Fruit fly (Drosophila melanogaster) whole organism, embryonic: Measurements from ENCODE around the gene CG10993.

Source experiments
- CG10147 ChIP-seq: fragments of 200-800 bp; sonication (Bioruptor generic); optimal IDR thresholded peaks from 2 replicates; lab custom pipeline; 2019; ENCODE audit warnings: missing biosample characterization, mild to moderate bottlenecking, missing genetic modification characterization, moderate library complexity
- CG10267 ChIP-seq: fragments of 200-800 bp; sonication (Bioruptor generic); optimal IDR thresholded peaks from 2 replicates; lab custom pipeline; 2018; ENCODE audit warnings: missing biosample characterization, mild to moderate bottlenecking, missing genetic modification characterization, moderate library complexity
- CG10321 ChIP-seq: fragments of 200-800 bp; sonication (Bioruptor generic); IDR thresholded peaks from 2 replicates; pipeline ENCODE4 v1.3.6; 2022; ENCODE audit warnings: missing biosample characterization, missing genetic modification characterization
- CG10654 ChIP-seq: fragments of 200-800 bp; sonication (Bioruptor generic); optimal IDR thresholded peaks from 2 replicates; lab custom pipeline; 2016; ENCODE audit warnings: missing biosample characterization, missing genetic modification characterization
- CG11093 ChIP-seq: fragments of 200-800 bp; sonication (Bioruptor generic); IDR thresholded peaks from 3 replicates; pipeline ENCODE4 v1.3.6; 2022; ENCODE audit warnings: missing biosample characterization, missing genetic modification characterization
- CG11696 ChIP-seq: fragments of 200-800 bp; sonication (Bioruptor generic); IDR thresholded peaks from 2 replicates; pipeline ENCODE4 v1.3.6; 2022; ENCODE audit warnings: missing biosample characterization, missing genetic modification characterization
- CG13123 ChIP-seq: fragments of 200-800 bp; sonication (Bioruptor generic); optimal IDR thresholded peaks from 2 replicates; lab custom pipeline; 2016; ENCODE audit warnings: missing biosample characterization, missing genetic modification characterization
- CG13624 ChIP-seq: fragments of 200-800 bp; sonication (Bioruptor generic); optimal IDR thresholded peaks from 2 replicates; lab custom pipeline; 2016; ENCODE audit warnings: missing biosample characterization, missing genetic modification characterization
- CG15011 ChIP-seq: fragments of 200-800 bp; sonication (Bioruptor generic); optimal IDR thresholded peaks from 3 replicates; lab custom pipeline; 2018; ENCODE audit warnings: missing biosample characterization, mild to moderate bottlenecking, missing genetic modification characterization
- CG15696 ChIP-seq: fragments of 200-800 bp; sonication (Bioruptor generic); optimal IDR thresholded peaks from 2 replicates; lab custom pipeline; 2019; ENCODE audit warnings: missing biosample characterization, mild to moderate bottlenecking, missing genetic modification characterization, moderate library complexity
- CG1603 ChIP-seq: fragments of 200-800 bp; sonication (Bioruptor generic); optimal IDR thresholded peaks from 2 replicates; lab custom pipeline; 2019; ENCODE audit warnings: missing biosample characterization, mild to moderate bottlenecking, missing genetic modification characterization, moderate library complexity
- CG16813 ChIP-seq: fragments of 200-800 bp; sonication (Bioruptor generic); IDR thresholded peaks from 3 replicates; pipeline ENCODE4 v1.3.6; 2022; ENCODE audit warnings: missing biosample characterization, missing genetic modification characterization; ENCODE audit not compliant: partially characterized antibody
- CG17186 ChIP-seq: fragments of 200-800 bp; sonication (Bioruptor generic); optimal IDR thresholded peaks from 3 replicates; lab custom pipeline; 2017; ENCODE audit warnings: missing biosample characterization, missing genetic modification reagents, missing genetic modification characterization
- CG17802 ChIP-seq: fragments of 200-800 bp; sonication (Bioruptor generic); optimal IDR thresholded peaks from 2 replicates; lab custom pipeline; 2018; ENCODE audit warnings: missing biosample characterization, mild to moderate bottlenecking, missing genetic modification characterization, moderate library complexity
- CG34224 ChIP-seq: fragments of 200-800 bp; sonication (Bioruptor generic); IDR thresholded peaks from 3 replicates; pipeline ENCODE4 v1.3.6; 2022; ENCODE audit warnings: missing biosample characterization, missing genetic modification characterization; ENCODE audit not compliant: partially characterized antibody
- CG6854 ChIP-seq: fragments of 200-800 bp; sonication (Bioruptor generic); optimal IDR thresholded peaks from 3 replicates; lab custom pipeline; 2017; ENCODE audit warnings: missing biosample characterization, mild to moderate bottlenecking, missing genetic modification characterization
- CG8290 ChIP-seq, 3 experiments: fragments of 200-800 bp; sonication (Bioruptor generic); optimal IDR thresholded peaks; 2 replicates each; lab custom pipeline; 2016 to 2019; ENCODE audit warnings: missing biosample characterization in 3 of 3, missing genetic modification characterization in 3 of 3, mild to moderate bottlenecking in 2 of 3, moderate library complexity in 1 of 3
- Dref ChIP-seq: fragments of 200-800 bp; sonication (Bioruptor generic); IDR thresholded peaks from 2 replicates; pipeline ENCODE4 v1.3.6; 2022; ENCODE audit warnings: missing biosample characterization, missing genetic modification characterization
- Fer3 ChIP-seq: fragments of 200-800 bp; sonication (Bioruptor generic); optimal IDR thresholded peaks from 2 replicates; lab custom pipeline; 2018; ENCODE audit warnings: missing biosample characterization, mild to moderate bottlenecking, missing genetic modification characterization, moderate library complexity
- HHEX ChIP-seq: fragments of 200-800 bp; sonication (Bioruptor generic); optimal IDR thresholded peaks from 3 replicates; lab custom pipeline; 2017; ENCODE audit warnings: missing biosample characterization, mild to moderate bottlenecking, missing genetic modification characterization, missing genetic modification reagents
- HLH4C ChIP-seq: fragments of 200-800 bp; sonication (Bioruptor generic); IDR thresholded peaks from 3 replicates; pipeline ENCODE4 v1.3.6; 2022; ENCODE audit warnings: missing biosample characterization, missing genetic modification characterization; ENCODE audit not compliant: partially characterized antibody
- Hsf ChIP-seq: fragments of 200-800 bp; sonication (Bioruptor generic); optimal IDR thresholded peaks from 3 replicates; lab custom pipeline; 2016; ENCODE audit warnings: missing biosample characterization, missing genetic modification characterization
- Jarid2 ChIP-seq: fragments of 200-800 bp; sonication (Bioruptor generic); optimal IDR thresholded peaks from 3 replicates; lab custom pipeline; 2017; ENCODE audit warnings: mild to moderate bottlenecking, missing biosample characterization, missing genetic modification reagents, missing genetic modification characterization
- Mrtf ChIP-seq: fragments of 200-800 bp; sonication (Bioruptor generic); IDR thresholded peaks from 3 replicates; pipeline ENCODE4 v1.3.6; 2022; ENCODE audit warnings: missing biosample characterization, missing genetic modification characterization
- NfI ChIP-seq: fragments of 200-800 bp; sonication (Bioruptor generic); optimal IDR thresholded peaks from 3 replicates; lab custom pipeline; 2018; ENCODE audit warnings: missing biosample characterization, mild to moderate bottlenecking, missing genetic modification characterization, moderate library complexity
- Optix ChIP-seq: fragments of 200-800 bp; sonication (Bioruptor generic); IDR thresholded peaks from 3 replicates; pipeline ENCODE4 v1.3.6; 2022; ENCODE audit warnings: missing biosample characterization, missing genetic modification characterization
- Sry-β ChIP-seq: fragments of 200-800 bp; sonication (Bioruptor generic); optimal IDR thresholded peaks from 2 replicates; lab custom pipeline; 2018; ENCODE audit warnings: missing biosample characterization, mild to moderate bottlenecking, missing genetic modification characterization, moderate library complexity
- Ssrp ChIP-seq: fragments of 200-800 bp; sonication (Bioruptor generic); optimal IDR thresholded peaks from 2 replicates; lab custom pipeline; 2018; ENCODE audit warnings: missing biosample characterization, mild to moderate bottlenecking, missing genetic modification characterization, moderate library complexity
- YL-1 ChIP-seq: fragments of 200-800 bp; sonication (Bioruptor generic); optimal IDR thresholded peaks from 3 replicates; lab custom pipeline; 2017; ENCODE audit warnings: missing biosample characterization, mild to moderate bottlenecking, missing genetic modification characterization
- amos ChIP-seq: fragments of 200-800 bp; sonication (Bioruptor generic); IDR thresholded peaks from 2 replicates; pipeline ENCODE4 v1.3.6; 2022; ENCODE audit warnings: missing biosample characterization, missing genetic modification characterization; ENCODE audit not compliant: partially characterized antibody
- bowl ChIP-seq: fragments of 200-800 bp; sonication (Bioruptor generic); IDR thresholded peaks from 2 replicates; pipeline ENCODE4 v1.3.6; 2022; ENCODE audit warnings: missing biosample characterization, missing genetic modification characterization
- cad ChIP-seq: fragments of >200 bp; optimal IDR thresholded peaks from 2 replicates; lab custom pipeline; 2017; ENCODE audit warnings: missing biosample characterization, missing genetic modification characterization
- caup ChIP-seq: fragments of 200-800 bp; sonication (Bioruptor generic); optimal IDR thresholded peaks from 3 replicates; lab custom pipeline; 2017; ENCODE audit warnings: missing biosample characterization, mild to moderate bottlenecking, missing genetic modification characterization, moderate library complexity; ENCODE audit not compliant: severe bottlenecking
- chm ChIP-seq: fragments of 200-800 bp; sonication (Bioruptor generic); IDR thresholded peaks from 2 replicates; pipeline ENCODE4 v1.3.6; 2022; ENCODE audit warnings: missing biosample characterization, missing genetic modification characterization
- chn ChIP-seq: fragments of 200-800 bp; sonication (Bioruptor generic); optimal IDR thresholded peaks from 2 replicates; lab custom pipeline; 2016; ENCODE audit warnings: missing biosample characterization, missing genetic modification characterization
- croc ChIP-seq: fragments of 200-800 bp; sonication (Bioruptor generic); conservative IDR thresholded peaks from 3 replicates; pipeline ENCODE4 v1.3.6; 2022; ENCODE audit warnings: missing biosample characterization, missing genetic modification characterization
- da ChIP-seq: fragments of 200-800 bp; sonication (Bioruptor generic); optimal IDR thresholded peaks from 2 replicates; lab custom pipeline; 2016; ENCODE audit warnings: missing biosample characterization, missing genetic modification characterization
- ewg ChIP-seq: fragments of 200-800 bp; sonication (Bioruptor generic); optimal IDR thresholded peaks from 3 replicates; lab custom pipeline; 2017; ENCODE audit warnings: mild to moderate bottlenecking, missing biosample characterization, missing genetic modification reagents, missing genetic modification characterization
- grau ChIP-seq: fragments of 200-800 bp; optimal IDR thresholded peaks from 3 replicates; lab custom pipeline; 2019; ENCODE audit warnings: missing biosample characterization, mild to moderate bottlenecking, missing genetic modification characterization, moderate library complexity
- kah ChIP-seq: fragments of 200-800 bp; sonication (Bioruptor generic); optimal IDR thresholded peaks from 2 replicates; lab custom pipeline; 2018; ENCODE audit warnings: missing biosample characterization, mild to moderate bottlenecking, missing genetic modification characterization
- lilli ChIP-seq: fragments of 200-800 bp; sonication (Bioruptor generic); optimal IDR thresholded peaks from 3 replicates; lab custom pipeline; 2016; ENCODE audit warnings: missing biosample characterization, missing genetic modification characterization
- maf-S ChIP-seq: fragments of 200-800 bp; sonication (Bioruptor generic); optimal IDR thresholded peaks from 2 replicates; lab custom pipeline; 2016; ENCODE audit warnings: missing biosample characterization, missing genetic modification characterization
- pita ChIP-seq: fragments of 200-800 bp; sonication (Bioruptor generic); optimal IDR thresholded peaks from 2 replicates; lab custom pipeline; 2017; ENCODE audit warnings: missing biosample characterization, mild to moderate bottlenecking, missing genetic modification characterization
- salm ChIP-seq: fragments of 200-800 bp; sonication (Bioruptor generic); optimal IDR thresholded peaks from 2 replicates; lab custom pipeline; 2018; ENCODE audit warnings: missing biosample characterization, mild to moderate bottlenecking, missing genetic modification characterization
- seq ChIP-seq: fragments of 200-800 bp; sonication (Bioruptor generic); IDR thresholded peaks from 2 replicates; pipeline ENCODE4 v1.3.6; 2022; ENCODE audit warnings: missing biosample characterization, missing genetic modification characterization
- shn ChIP-seq: fragments of 200-800 bp; sonication (Bioruptor generic); optimal IDR thresholded peaks from 3 replicates; lab custom pipeline; 2016; ENCODE audit warnings: missing biosample characterization, missing genetic modification characterization
- sim ChIP-seq: fragments of 200-800 bp; sonication (Bioruptor generic); IDR thresholded peaks from 2 replicates; pipeline ENCODE4 v1.3.6; 2022; ENCODE audit warnings: missing biosample characterization, missing genetic modification characterization
- slbo ChIP-seq: fragments of 200-800 bp; sonication (Bioruptor generic); IDR thresholded peaks from 2 replicates; pipeline ENCODE4 v1.3.6; 2022; ENCODE audit warnings: missing biosample characterization, missing genetic modification characterization

CG10993 gene

DNA sequence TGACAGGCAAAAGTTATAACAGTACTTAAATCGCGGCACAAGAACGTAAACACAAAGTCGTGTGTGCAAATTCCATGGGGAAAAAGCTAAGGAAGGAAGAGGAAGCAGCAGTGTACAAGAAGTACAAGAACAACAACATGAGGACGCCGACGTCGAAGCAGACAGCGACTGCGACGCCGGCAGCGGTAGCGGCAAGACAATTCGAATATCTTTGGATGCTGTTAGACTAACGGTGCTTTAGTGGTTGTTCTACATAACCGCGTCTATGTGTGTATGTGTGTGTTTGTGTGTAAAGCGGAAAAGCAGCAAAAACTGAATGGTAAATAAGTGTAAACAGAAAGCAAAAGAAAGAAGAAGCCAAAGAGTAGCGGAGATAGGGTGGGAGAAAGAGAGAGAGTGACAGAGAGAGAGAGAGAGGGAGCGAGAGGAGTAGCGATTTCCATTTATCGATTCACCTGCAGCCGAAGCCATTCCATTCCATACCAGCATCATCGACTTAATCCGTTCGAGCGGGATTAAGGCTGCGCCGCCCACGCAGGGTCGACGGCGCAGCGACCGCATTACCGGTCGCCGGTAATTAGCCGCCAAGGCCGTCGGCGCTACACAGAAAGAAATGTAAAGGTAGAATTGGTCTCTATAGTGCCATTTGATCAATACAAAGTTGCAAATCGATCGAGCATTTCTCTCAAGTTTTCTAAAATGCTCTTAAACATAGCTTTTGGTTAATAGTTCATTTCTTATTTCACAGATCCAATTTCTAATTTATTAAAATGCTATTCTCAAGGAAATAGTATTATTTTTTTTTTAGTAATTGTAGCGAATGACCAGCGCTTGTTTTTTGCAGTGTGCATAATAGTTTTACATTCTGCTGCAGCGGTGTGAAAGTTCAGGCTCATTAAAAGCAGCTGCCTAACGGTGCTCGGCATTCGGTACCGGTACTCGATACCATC, 6.7 kb downstream of the CG10993 start (continued):
- TF ChIP-seq grau (peak; percentile 49), cad (GFP tag; lab: Kevin White, UChicago) (no peak), CG15696 (tag; lab: Kevin White, UChicago) (peak; percentile 2), da (GFP tag; lab: Kevin White, UChicago) (no peak), shn (GFP tag; lab: Kevin White, UChicago) (no peak), CG10147 (GFP tag; lab: Kevin White, UChicago) (no peak), Mrtf (no peak), kah (GFP tag; lab: Kevin White, UChicago) (no peak), croc (GFP tag; lab: Robert Waterston, UW) (peak; percentile 41; the same call in 2 of the 3 replicates), CG17186 (no peak), CG15011 (peak; percentile 10), Fer3 (tag; lab: Kevin White, UChicago) (peak; percentile 11), CG8290 (GFP tag; optimal IDR thresholded peaks at IDR 0.05; lab: Kevin White, UChicago) (no peak), CG8290 (tag; optimal IDR thresholded peaks at IDR 0.05; lab: Kevin White, UChicago) (no peak), pita (GFP tag; lab: Kevin White, UChicago) (no peak), HLH4C (GFP tag; lab: Robert Waterston, UW) (no peak), YL-1 (GFP tag; lab: Kevin White, UChicago) (no peak), CG13624 (GFP tag; lab: Kevin White, UChicago) (peak; percentile 20), CG10321 (no peak), CG16813 (no peak), chm (GFP tag; lab: Robert Waterston, UW) (no peak), Hsf (GFP tag; lab: Kevin White, UChicago) (peak; percentile 65), maf-S (peak; percentile 14), CG17802 (peak; percentile 6), slbo (GFP tag; lab: Robert Waterston, UW) (peak; percentile 45), Optix (GFP tag; lab: Robert Waterston, UW) (no peak), HHEX (peak; percentile 15), amos (GFP tag; lab: Robert Waterston, UW) (no peak), Ssrp (peak; percentile 70), seq (GFP tag; lab: Robert Waterston, UW) (0 out of 2 replicates have a peak, but pooled peaks have one; percentile 28), NfI (GFP tag; lab: Kevin White, UChicago) (peak; percentile 42), sim (GFP tag; lab: Robert Waterston, UW) (no peak), caup (GFP tag; lab: Kevin White, UChicago) (no peak), CG34224 (GFP tag; lab: Robert Waterston, UW) (no peak), CG10267 (tag; lab: Kevin White, UChicago) (peak; percentile 27), chn (GFP tag; lab: Kevin White, UChicago) (peak; percentile 32), lilli (GFP tag; lab: Kevin White, UChicago) (peak; percentile 49), CG1603 (tag; lab: Kevin White, UChicago) (no peak), ewg (GFP tag; lab: Kevin White, UChicago) (peak; percentile 41), CG11093 (GFP tag; lab: Robert Waterston, UW) (no peak), bowl (GFP tag; lab: Robert Waterston, UW) (no peak), CG13123 (no peak), CG10654 (GFP tag; lab: Kevin White, UChicago) (peak; percentile 24), Sry-β (no peak), Jarid2 (GFP tag; lab: Kevin White, UChicago) (no peak), CG6854 (GFP tag; lab: Kevin White, UChicago) (no peak), Dref (GFP tag; lab: Robert Waterston, UW) (no peak), CG11696 (GFP tag; lab: Robert Waterston, UW) (no peak), salm (peak; percentile 13)
